Worm (Caenorhabditis elegans) whole organism, midembryonic: Measurements from ENCODE around the gene F54B8.1.
"Not testable (repeated sequence)": the region's sequence is repeated elsewhere in the genome, so short reads cannot be mapped to it uniquely, and the experiment has no call there.

Source experiments
- T22C8.4 ChIP-seq: fragments of 200-800 bp; sonication (Bioruptor generic); IDR thresholded peaks from 2 replicates; pipeline ENCODE4 v1.3.6; 2022; ENCODE audit warnings: missing genetic modification characterization, missing compliant biosample characterization
- cog-1 ChIP-seq: sonication (generic microtip); optimal IDR thresholded peaks from 2 replicates; lab custom pipeline; 2016; ENCODE audit warnings: missing genetic modification characterization, missing compliant biosample characterization
- flt-1 ChIP-seq: fragments of 200-800 bp; sonication (Bioruptor generic); IDR thresholded peaks from 2 replicates; pipeline ENCODE4 v1.3.6; 2022; ENCODE audit warnings: missing genetic modification characterization, missing compliant biosample characterization
- klf-2 ChIP-seq: fragments of 200-800 bp; sonication (Bioruptor generic); conservative IDR thresholded peaks from 2 replicates; pipeline ENCODE4 v1.3.6; 2022; ENCODE audit warnings: missing genetic modification reagents, missing genetic modification characterization, missing compliant biosample characterization
- med-1 ChIP-seq: sonication (generic microtip); optimal IDR thresholded peaks from 2 replicates; lab custom pipeline; 2017; ENCODE audit warnings: missing genetic modification characterization, mild to moderate bottlenecking, missing compliant biosample characterization, antibody characterized with exemption, missing genetic modification reagents; ENCODE audit not compliant: insufficient read depth
- ref-1 ChIP-seq: fragments of 200-800 bp; sonication (Bioruptor generic); conservative IDR thresholded peaks from 2 replicates; pipeline ENCODE4 v1.3.6; 2022; ENCODE audit warnings: missing genetic modification reagents, missing genetic modification characterization, missing compliant biosample characterization
- tab-1 ChIP-seq: fragments of 200-800 bp; sonication (Bioruptor generic); IDR thresholded peaks from 2 replicates; pipeline ENCODE4 v1.3.6; 2022; ENCODE audit warnings: missing genetic modification characterization, missing compliant biosample characterization
- ztf-23 ChIP-seq: fragments of 200-800 bp; sonication (Bioruptor generic); IDR thresholded peaks from 2 replicates; pipeline ENCODE4 v1.3.6; 2022; ENCODE audit warnings: missing genetic modification reagents, missing genetic modification characterization, missing compliant biosample characterization
- ztf-29 ChIP-seq: fragments of 200-800 bp; sonication (Bioruptor generic); IDR thresholded peaks from 2 replicates; pipeline ENCODE4 v1.3.6; 2022; ENCODE audit warnings: missing genetic modification reagents, missing genetic modification characterization, missing compliant biosample characterization

The F54B8.1 gene

ce11 chrV:15841095-15841494 is 30.5 kb downstream of the F54B8.1 start, which contains the start of gene srh-149:
Gene srh-149, minus strand, starts transcription at chrV:15841195.
- TF ChIP-seq klf-2 (no peak), tab-1 (GFP tag; lab: Robert Waterston, UW) (no peak), ref-1 (GFP tag; lab: Robert Waterston, UW) (no peak), cog-1 (tag; lab: Kevin White, UChicago) (no peak), flt-1 (GFP tag; lab: Robert Waterston, UW) (no peak), med-1 (GFP tag; lab: Kevin White, UChicago) (no peak), T22C8.4 (no peak), ztf-29 (GFP tag; lab: Robert Waterston, UW) (no peak), ztf-23 (GFP tag; lab: Robert Waterston, UW) (no peak)

- not testable (repeated sequence) for TF ChIP-seq ztf-29 (GFP tag; lab: Robert Waterston, UW); cog-1 (tag; lab: Kevin White, UChicago); klf-2
These were observed 39.8 kb downstream of the F54B8.1 start, which contains the start of gene srh-147 for ce11 chrV:15850276-15850811. Gene srh-147, minus strand, starts transcription at chrV:15850326.

DNA sequence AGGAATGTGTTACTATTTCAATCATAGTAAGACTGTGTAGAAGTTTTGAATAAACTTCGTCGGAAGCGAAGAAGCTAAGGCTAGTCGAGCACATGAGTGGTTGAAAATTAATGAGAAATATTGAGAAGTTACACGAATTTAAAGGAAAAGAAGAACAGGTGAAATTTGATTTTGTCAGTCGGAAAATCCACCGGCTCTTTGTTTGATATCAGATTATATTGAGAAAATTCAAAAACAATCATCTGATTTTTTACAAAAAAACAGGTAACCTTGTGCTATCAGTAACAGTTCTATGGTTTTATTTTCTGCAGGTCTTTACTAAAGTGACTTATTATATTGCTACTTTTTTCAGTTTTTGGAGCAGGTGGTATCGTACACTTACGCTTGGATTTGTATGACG is 47.7 kb downstream of the F54B8.1 start, which contains the start of gene srh-148:
srh-148 (minus strand) TSS at position 101 of the 400 bp plus-strand sequence.
- no peak for TF ChIP-seq T22C8.4
- TF ChIP-seq klf-2, result no peak
- TF ChIP-seq tab-1 (GFP tag; lab: Robert Waterston, UW), result no peak
- TF ChIP-seq med-1 (GFP tag; lab: Kevin White, UChicago), result no peak
- no peak for TF ChIP-seq flt-1 (GFP tag; lab: Robert Waterston, UW)
- no peak for TF ChIP-seq ztf-23 (GFP tag; lab: Robert Waterston, UW)
